Worm (Caenorhabditis elegans): ENCODE results near the gene C54G10.1.

DNA sequence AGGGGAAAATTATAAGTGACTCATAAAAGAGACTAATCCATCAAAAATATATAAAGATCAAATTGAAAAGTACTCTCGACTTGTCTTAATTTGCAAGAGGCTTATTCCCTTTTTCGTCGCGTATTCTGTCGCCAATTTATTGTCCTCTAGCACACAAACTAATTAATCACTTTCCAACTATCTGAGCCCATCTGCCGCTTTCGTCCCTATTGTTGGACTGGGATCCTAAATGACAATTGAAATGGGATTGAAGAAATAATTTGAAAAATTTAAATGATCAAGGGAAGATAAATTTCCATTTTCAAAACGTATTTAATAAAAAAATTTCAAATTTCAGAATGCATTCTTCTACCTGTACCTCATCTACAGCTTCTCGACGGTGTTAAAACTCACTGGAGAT lies 9.7 kb downstream of the C54G10.1 start:
- TF ChIP-seq T22C8.4 (GFP tag; IDR thresholded peaks at IDR 0.05): no peak
- no peak for TF ChIP-seq ref-1 (GFP tag; conservative IDR thresholded peaks at IDR 0.05)
- no peak for TF ChIP-seq ztf-29 (GFP tag; IDR thresholded peaks at IDR 0.05)
- no peak for TF ChIP-seq ztf-23 (GFP tag; IDR thresholded peaks at IDR 0.05)
- TF ChIP-seq cog-1 (tag; optimal IDR thresholded peaks at IDR 0.05): no peak
- TF ChIP-seq med-1 (GFP tag; optimal IDR thresholded peaks at IDR 0.05; ENCODE audit: insufficient read depth): no peak

All from whole organism, midembryonic.